Worm (Caenorhabditis elegans) whole organism, L2 larva: ENCODE measurements around the gene idpp-2.

Experiments
- C34F6.9 ChIP-seq: fragments of 150-350 bp; optimal IDR thresholded peaks from 2 replicates; lab custom pipeline; 2014; ENCODE audit warnings: missing biosample characterization, missing genetic modification characterization
- F13H6.1 ChIP-seq: sonication (generic microtip); optimal IDR thresholded peaks from 2 replicates; lab custom pipeline; 2016; ENCODE audit warnings: missing genetic modification characterization, missing compliant biosample characterization
- R02D3.7 ChIP-seq: fragments of 150-350 bp; optimal IDR thresholded peaks from 2 replicates; lab custom pipeline; 2014; ENCODE audit warnings: missing biosample characterization, missing genetic modification characterization
- Y55F3AM.14 ChIP-seq: fragments of 200-800 bp; sonication (Bioruptor generic); optimal IDR thresholded peaks from 2 replicates; lab custom pipeline; 2018; ENCODE audit warnings: mild to moderate bottlenecking, missing genetic modification characterization, missing compliant biosample characterization
- ZK546.5 ChIP-seq: sonication (generic microtip); optimal IDR thresholded peaks from 2 replicates; lab custom pipeline; 2017; ENCODE audit warnings: missing biosample characterization, missing genetic modification characterization
- alr-1 ChIP-seq: fragments of 150-350 bp; optimal IDR thresholded peaks from 2 replicates; lab custom pipeline; 2014; ENCODE audit warnings: missing biosample characterization, missing genetic modification characterization
- aly-2 ChIP-seq: fragments of 150-350 bp; optimal IDR thresholded peaks from 2 replicates; lab custom pipeline; 2014; ENCODE audit warnings: missing biosample characterization, missing genetic modification characterization
- ama-1 ChIP-seq: fragments of 150-350 bp; optimal IDR thresholded peaks from 2 replicates; lab custom pipeline; 2018; ENCODE audit warnings: inconsistent platforms
- blmp-1 ChIP-seq: sonication (generic microtip); optimal IDR thresholded peaks from 2 replicates; lab custom pipeline; 2017; ENCODE audit warnings: missing genetic modification characterization, mild to moderate bottlenecking, missing compliant biosample characterization, antibody characterized with exemption, moderate library complexity; ENCODE audit not compliant: insufficient read depth
- ceh-16 ChIP-seq: fragments of 150-350 bp; optimal IDR thresholded peaks from 2 replicates; lab custom pipeline; 2014; ENCODE audit warnings: missing biosample characterization, missing genetic modification characterization
- ceh-82 ChIP-seq: fragments of 150-350 bp; optimal IDR thresholded peaks from 2 replicates; lab custom pipeline; 2014; ENCODE audit warnings: missing biosample characterization, missing genetic modification characterization
- crh-2 ChIP-seq: sonication (generic microtip); optimal IDR thresholded peaks from 2 replicates; lab custom pipeline; 2017; ENCODE audit warnings: missing biosample characterization, missing genetic modification characterization
- dmd-4 ChIP-seq: sonication (generic microtip); optimal IDR thresholded peaks from 2 replicates; lab custom pipeline; 2017; ENCODE audit warnings: missing biosample characterization, missing genetic modification characterization
- egl-27 ChIP-seq: sonication (generic microtip); optimal IDR thresholded peaks from 3 replicates; lab custom pipeline; 2017; ENCODE audit warnings: missing biosample characterization, missing genetic modification reagents, missing genetic modification characterization
- elt-1 ChIP-seq: fragments of 150-350 bp; optimal IDR thresholded peaks from 2 replicates; lab custom pipeline; 2014; ENCODE audit warnings: missing biosample characterization, missing genetic modification characterization
- elt-3 ChIP-seq: sonication (generic microtip); optimal IDR thresholded peaks from 2 replicates; lab custom pipeline; 2017; ENCODE audit warnings: missing biosample characterization, missing genetic modification characterization
- fos-1 ChIP-seq: fragments of 150-350 bp; optimal IDR thresholded peaks from 2 replicates; lab custom pipeline; 2014; ENCODE audit warnings: missing biosample characterization, missing genetic modification characterization
- gmeb-1 ChIP-seq: fragments of 150-350 bp; optimal IDR thresholded peaks from 2 replicates; lab custom pipeline; 2014; ENCODE audit warnings: missing biosample characterization, missing genetic modification characterization
- lin-11 ChIP-seq: fragments of 150-350 bp; sonication (generic microtip); optimal IDR thresholded peaks from 2 replicates; lab custom pipeline; 2014; ENCODE audit warnings: missing biosample characterization, missing genetic modification characterization, inconsistent platforms, mixed read lengths
- lin-13 ChIP-seq: fragments of 150-350 bp; optimal IDR thresholded peaks from 2 replicates; lab custom pipeline; 2014; ENCODE audit warnings: missing biosample characterization, missing genetic modification reagents, missing genetic modification characterization
- lin-39 ChIP-seq: fragments of 150-350 bp; optimal IDR thresholded peaks from 2 replicates; lab custom pipeline; 2014; ENCODE audit warnings: missing biosample characterization, missing genetic modification reagents, missing genetic modification characterization
- lsy-2 ChIP-seq, 2 experiments: fragments of 150-350 bp in 1 of 2; sonication (generic microtip) in 1 of 2; optimal IDR thresholded peaks; 2 replicates each; lab custom pipeline; 2014 to 2017; ENCODE audit warnings: missing biosample characterization in 2 of 2, missing genetic modification characterization in 2 of 2
- mab-5 ChIP-seq: fragments of 150-350 bp; optimal IDR thresholded peaks from 2 replicates; lab custom pipeline; 2014; ENCODE audit warnings: missing biosample characterization, missing genetic modification characterization
- nhr-10 ChIP-seq: sonication (generic microtip); optimal IDR thresholded peaks from 2 replicates; lab custom pipeline; 2017; ENCODE audit warnings: missing biosample characterization, missing genetic modification characterization
- nhr-12 ChIP-seq: fragments of 150-350 bp; optimal IDR thresholded peaks from 2 replicates; lab custom pipeline; 2014; ENCODE audit warnings: missing biosample characterization, missing genetic modification characterization
- nhr-129 ChIP-seq: fragments of 150-350 bp; optimal IDR thresholded peaks from 2 replicates; lab custom pipeline; 2014; ENCODE audit warnings: missing biosample characterization, missing genetic modification characterization
- nhr-23 ChIP-seq: fragments of 150-350 bp; optimal IDR thresholded peaks from 2 replicates; lab custom pipeline; 2014; ENCODE audit warnings: missing biosample characterization, missing genetic modification reagents, missing genetic modification characterization
- nhr-25 ChIP-seq: fragments of 150-350 bp; sonication (generic microtip); optimal IDR thresholded peaks from 3 replicates; lab custom pipeline; 2014; ENCODE audit warnings: missing biosample characterization, missing genetic modification characterization
- nhr-6 ChIP-seq: fragments of 150-350 bp; optimal IDR thresholded peaks from 2 replicates; lab custom pipeline; 2014; ENCODE audit warnings: missing biosample characterization, missing genetic modification characterization
- nhr-77 ChIP-seq: fragments of 150-350 bp; optimal IDR thresholded peaks from 2 replicates; lab custom pipeline; 2014; ENCODE audit warnings: missing biosample characterization, missing genetic modification characterization
- peb-1 ChIP-seq: fragments of 150-350 bp; optimal IDR thresholded peaks from 2 replicates; lab custom pipeline; 2014; ENCODE audit warnings: missing biosample characterization, missing genetic modification characterization
- sem-4 ChIP-seq: fragments of 150-350 bp; optimal IDR thresholded peaks from 2 replicates; lab custom pipeline; 2014; ENCODE audit warnings: missing biosample characterization, missing genetic modification reagents, missing genetic modification characterization
- sma-3 ChIP-seq: sonication (generic microtip); optimal IDR thresholded peaks from 2 replicates; lab custom pipeline; 2016; ENCODE audit warnings: missing genetic modification reagents, missing genetic modification characterization, missing compliant biosample characterization
- sma-9 ChIP-seq, 2 experiments: fragments of 150-350 bp in 1 of 2; sonication (generic microtip) in 1 of 2; optimal IDR thresholded peaks; 2 replicates each; lab custom pipeline; 2014 to 2016; ENCODE audit warnings: missing genetic modification characterization in 2 of 2, mild to moderate bottlenecking in 1 of 2, missing biosample characterization in 1 of 2, missing compliant biosample characterization in 1 of 2, missing genetic modification reagents in 1 of 2, moderate library complexity in 1 of 2
- snpc-4 ChIP-seq: fragments of 150-350 bp; optimal IDR thresholded peaks from 2 replicates; lab custom pipeline; 2014; ENCODE audit warnings: missing biosample characterization, missing genetic modification characterization
- unc-39 ChIP-seq: fragments of 150-350 bp; optimal IDR thresholded peaks from 2 replicates; lab custom pipeline; 2014; ENCODE audit warnings: missing biosample characterization, missing genetic modification characterization
- unc-55 ChIP-seq: fragments of 150-350 bp; sonication (generic microtip); optimal IDR thresholded peaks from 3 replicates; lab custom pipeline; 2014; ENCODE audit warnings: missing biosample characterization, missing genetic modification reagents, missing genetic modification characterization
- zag-1 ChIP-seq: fragments of 150-350 bp; optimal IDR thresholded peaks from 2 replicates; lab custom pipeline; 2014; ENCODE audit warnings: missing biosample characterization, missing genetic modification characterization
- ztf-1 ChIP-seq: fragments of 200-800 bp; sonication (Bioruptor generic); conservative IDR thresholded peaks from 2 replicates; pipeline ENCODE4 v1.3.6; 2022; ENCODE audit warnings: missing genetic modification characterization, missing compliant biosample characterization
- ztf-11 ChIP-seq: sonication (generic microtip); optimal IDR thresholded peaks from 2 replicates; lab custom pipeline; 2017; ENCODE audit warnings: missing biosample characterization, missing genetic modification characterization
- ztf-4 ChIP-seq: fragments of 150-350 bp; optimal IDR thresholded peaks from 2 replicates; lab custom pipeline; 2014; ENCODE audit warnings: missing biosample characterization, missing genetic modification characterization

Gene idpp-2

ce11 chrV:1335-1734 lies at the start of gene idpp-2:
Gene idpp-2 (plus strand): TSS chrV:1635.
- TF ChIP-seq ama-1 (lab: Kevin White, UChicago) = no peak
- no peak for TF ChIP-seq lin-13 (GFP tag; lab: Kevin White, UChicago)
- TF ChIP-seq elt-3 (tag; lab: Kevin White, UChicago) = no peak
- TF ChIP-seq gmeb-1 (tag; lab: Kevin White, UChicago) = no peak
- no peak for TF ChIP-seq C34F6.9 (tag; lab: Kevin White, UChicago)
- TF ChIP-seq zag-1 = no peak
- no peak for TF ChIP-seq unc-55 (GFP tag; lab: Kevin White, UChicago)
- no peak for TF ChIP-seq nhr-6 (tag; lab: Kevin White, UChicago)
- TF ChIP-seq snpc-4 (tag; lab: Kevin White, UChicago) = no peak
- TF ChIP-seq R02D3.7 (tag; lab: Kevin White, UChicago) = no peak
- no peak for TF ChIP-seq lin-11
- TF ChIP-seq egl-27 (tag; lab: Kevin White, UChicago) = no peak
- TF ChIP-seq peb-1 (tag; lab: Kevin White, UChicago) = no peak
- no peak for TF ChIP-seq F13H6.1 (tag; lab: Kevin White, UChicago)
- no peak for TF ChIP-seq mab-5 (tag; lab: Kevin White, UChicago)
- no peak for TF ChIP-seq nhr-77
- no peak for TF ChIP-seq nhr-129 (tag; lab: Kevin White, UChicago)
- no peak for TF ChIP-seq sma-9 (GFP tag; optimal IDR thresholded peaks at IDR 0.05; lab: Kevin White, UChicago)
- no peak for TF ChIP-seq sma-9 (tag; optimal IDR thresholded peaks at IDR 0.05; lab: Kevin White, UChicago)
- no peak for TF ChIP-seq unc-39 (tag; lab: Kevin White, UChicago)
- no peak for TF ChIP-seq ZK546.5

ce11 chrV:6271-6670 lies 4.8 kb downstream of the idpp-2 start:
- TF ChIP-seq gmeb-1 (tag; lab: Kevin White, UChicago) = no peak
- no peak for TF ChIP-seq elt-1
- TF ChIP-seq ZK546.5 = no peak
- TF ChIP-seq egl-27 (tag; lab: Kevin White, UChicago) = no peak
- TF ChIP-seq, all 48 proteins: peak for 0

- TF ChIP-seq blmp-1 (tag; lab: Kevin White, UChicago) = no peak
- TF ChIP-seq ama-1 (lab: Kevin White, UChicago) = peak; percentile 88
- TF ChIP-seq lsy-2 (tag; optimal IDR thresholded peaks at IDR 0.05; lab: Kevin White, UChicago) = peak; percentile 85 to 98
- TF ChIP-seq nhr-129 (tag; lab: Kevin White, UChicago) = peak; percentile 39
- peak; percentile 64 for TF ChIP-seq lin-13 (GFP tag; lab: Kevin White, UChicago)
- TF ChIP-seq aly-2 = no peak
- TF ChIP-seq dmd-4 (tag; lab: Kevin White, UChicago) = no peak
- TF ChIP-seq lin-39 (tag; lab: Kevin White, UChicago) = no peak
- peak; percentile 43 for TF ChIP-seq nhr-25
- TF ChIP-seq ZK546.5 = no peak
- peak; percentile 90 for TF ChIP-seq gmeb-1 (tag; lab: Kevin White, UChicago)
- peak; percentile 5 for TF ChIP-seq snpc-4 (tag; lab: Kevin White, UChicago)
- TF ChIP-seq sma-3 (GFP tag; lab: Kevin White, UChicago) = peak; percentile 21
- TF ChIP-seq unc-55 (GFP tag; lab: Kevin White, UChicago) = peak; percentile 79
- peak; percentile 50 for TF ChIP-seq C34F6.9 (tag; lab: Kevin White, UChicago)
- peak; percentile 36 for TF ChIP-seq crh-2 (tag; lab: Kevin White, UChicago)
- TF ChIP-seq nhr-10 (tag; lab: Kevin White, UChicago) = no peak
- TF ChIP-seq elt-1 = no peak
- peak; percentile 6 for TF ChIP-seq sma-9 (GFP tag; optimal IDR thresholded peaks at IDR 0.05; lab: Kevin White, UChicago)
- TF ChIP-seq sma-9 (tag; optimal IDR thresholded peaks at IDR 0.05; lab: Kevin White, UChicago) = no peak
- TF ChIP-seq, all 48 proteins: peak for 12
These were observed 6.5 kb downstream of the idpp-2 start, which contains the start of gene ife-3 for ce11 chrV:7778-8445. Gene ife-3 (minus strand): TSS chrV:7828.

- TF ChIP-seq sma-9 (GFP tag; optimal IDR thresholded peaks at IDR 0.05; lab: Kevin White, UChicago) (peak; percentile 72), sma-9 (tag; optimal IDR thresholded peaks at IDR 0.05; lab: Kevin White, UChicago) (no peak), R02D3.7 (tag; lab: Kevin White, UChicago) (no peak), nhr-77 (no peak), snpc-4 (tag; lab: Kevin White, UChicago) (no peak), ztf-1 (no peak), lin-39 (tag; lab: Kevin White, UChicago) (no peak), nhr-23 (tag; lab: Kevin White, UChicago) (no peak), ztf-4 (tag; lab: Kevin White, UChicago) (peak; percentile 27), nhr-12 (tag; lab: Kevin White, UChicago) (no peak), gmeb-1 (tag; lab: Kevin White, UChicago) (peak; percentile 65), sem-4 (peak; percentile 55), egl-27 (tag; lab: Kevin White, UChicago) (peak; percentile 15), fos-1 (tag; lab: Kevin White, UChicago) (peak; percentile 62), ztf-11 (tag; lab: Kevin White, UChicago) (no peak), mab-5 (tag; lab: Kevin White, UChicago) (peak; percentile 55), ceh-82 (tag; lab: Kevin White, UChicago) (peak; percentile 0), zag-1 (peak; percentile 77), ZK546.5 (no peak), crh-2 (tag; lab: Kevin White, UChicago) (peak; percentile 75), ceh-16 (peak; percentile 64), alr-1 (no peak), lsy-2 (tag; optimal IDR thresholded peaks at IDR 0.05; lab: Kevin White, UChicago) (peak in 1 of 2 experiments; percentile 79), lin-13 (GFP tag; lab: Kevin White, UChicago) (peak; percentile 53), nhr-25 (peak; percentile 68), Y55F3AM.14 (GFP tag; lab: Kevin White, UChicago) (peak; percentile 64), nhr-10 (tag; lab: Kevin White, UChicago) (peak; percentile 0), ama-1 (lab: Kevin White, UChicago) (no peak)
These were observed 7.3 kb downstream of the idpp-2 start, which contains the start of gene B0348.10 for ce11 chrV:8716-9246. Gene B0348.10 (minus strand): TSS chrV:8739.
